Fruit fly (Drosophila melanogaster) whole organism, prepupa: ENCODE data around the gene wb.

Experiments
- Blimp-1 ChIP-seq: fragments of 200-800 bp; sonication (Bioruptor generic); optimal IDR thresholded peaks from 3 replicates; lab custom pipeline; 2017; ENCODE audit warnings: missing biosample characterization, missing genetic modification characterization, mild to moderate bottlenecking, moderate library complexity, missing genetic modification reagents
- CG10631 ChIP-seq: fragments of 200-800 bp; sonication (Bioruptor generic); optimal IDR thresholded peaks from 2 replicates; lab custom pipeline; 2016; ENCODE audit warnings: missing biosample characterization, missing genetic modification characterization
- CG10669 ChIP-seq: fragments of 200-800 bp; sonication (Bioruptor generic); optimal IDR thresholded peaks from 3 replicates; lab custom pipeline; 2018; ENCODE audit warnings: missing biosample characterization, mild to moderate bottlenecking, missing genetic modification characterization, moderate library complexity
- CG11762 ChIP-seq: fragments of 200-800 bp; sonication (Bioruptor generic); optimal IDR thresholded peaks from 3 replicates; lab custom pipeline; 2016; ENCODE audit warnings: missing biosample characterization, missing genetic modification characterization; ENCODE audit not compliant: insufficient read depth
- CG11902 ChIP-seq: fragments of 200-800 bp; sonication (Bioruptor generic); optimal IDR thresholded peaks from 3 replicates; lab custom pipeline; 2016; ENCODE audit warnings: missing biosample characterization, missing genetic modification characterization
- CG1621 ChIP-seq: fragments of 200-800 bp; sonication (Bioruptor generic); optimal IDR thresholded peaks from 3 replicates; lab custom pipeline; 2018; ENCODE audit warnings: missing biosample characterization, mild to moderate bottlenecking, missing genetic modification characterization
- CG16779 ChIP-seq: fragments of 200-800 bp; sonication (Bioruptor generic); optimal IDR thresholded peaks from 3 replicates; lab custom pipeline; 2017; ENCODE audit warnings: missing biosample characterization, mild to moderate bottlenecking, missing genetic modification characterization
- CG31627 ChIP-seq: fragments of 200-800 bp; sonication (Bioruptor generic); optimal IDR thresholded peaks from 3 replicates; lab custom pipeline; 2016; ENCODE audit warnings: missing biosample characterization, missing genetic modification characterization
- CG32006 ChIP-seq: fragments of 200-800 bp; sonication (Bioruptor generic); optimal IDR thresholded peaks from 3 replicates; lab custom pipeline; 2017; ENCODE audit warnings: missing biosample characterization, mild to moderate bottlenecking, missing genetic modification characterization
- CG34406 ChIP-seq: fragments of 200-800 bp; sonication (Bioruptor generic); optimal IDR thresholded peaks from 3 replicates; lab custom pipeline; 2016; ENCODE audit warnings: missing biosample characterization, missing genetic modification characterization
- CG3919 ChIP-seq: fragments of 200-800 bp; sonication (Bioruptor generic); optimal IDR thresholded peaks from 3 replicates; lab custom pipeline; 2016; ENCODE audit warnings: missing biosample characterization, missing genetic modification characterization
- CG4318 ChIP-seq: fragments of 200-800 bp; sonication (Bioruptor generic); optimal IDR thresholded peaks from 3 replicates; lab custom pipeline; 2017; ENCODE audit warnings: missing biosample characterization, mild to moderate bottlenecking, missing genetic modification characterization
- CG6163 ChIP-seq: fragments of 200-800 bp; sonication (Bioruptor generic); IDR thresholded peaks from 3 replicates; pipeline ENCODE4 v1.3.6; 2022; ENCODE audit warnings: missing biosample characterization, missing genetic modification characterization
- CG6276 ChIP-seq: fragments of 200-800 bp; sonication (Bioruptor generic); optimal IDR thresholded peaks from 2 replicates; lab custom pipeline; 2017; ENCODE audit warnings: missing biosample characterization, mild to moderate bottlenecking, missing genetic modification characterization
- CG6808 ChIP-seq: fragments of 200-800 bp; sonication (Bioruptor generic); optimal IDR thresholded peaks from 3 replicates; lab custom pipeline; 2017; ENCODE audit warnings: missing biosample characterization, missing genetic modification characterization, mild to moderate bottlenecking, moderate library complexity, missing genetic modification reagents
- CG6854 ChIP-seq: fragments of 200-800 bp; sonication (Bioruptor generic); optimal IDR thresholded peaks from 2 replicates; lab custom pipeline; 2017; ENCODE audit warnings: missing biosample characterization, mild to moderate bottlenecking, missing genetic modification characterization
- CG7368 ChIP-seq: fragments of 200-800 bp; sonication (Bioruptor generic); optimal IDR thresholded peaks from 3 replicates; lab custom pipeline; 2016; ENCODE audit warnings: missing biosample characterization, missing genetic modification characterization
- CG8119 ChIP-seq: fragments of 200-800 bp; sonication (Bioruptor generic); IDR thresholded peaks from 3 replicates; pipeline ENCODE4 v1.3.6; 2022; ENCODE audit warnings: missing biosample characterization, missing genetic modification characterization
- CG8319 ChIP-seq: fragments of 200-800 bp; sonication (Bioruptor generic); optimal IDR thresholded peaks from 3 replicates; lab custom pipeline; 2016; ENCODE audit warnings: missing biosample characterization, missing genetic modification characterization
- CG8632 ChIP-seq: fragments of 200-800 bp; sonication (Bioruptor generic); optimal IDR thresholded peaks from 3 replicates; lab custom pipeline; 2016; ENCODE audit warnings: missing biosample characterization, missing genetic modification characterization
- Eip75B ChIP-seq: fragments of 200-800 bp; sonication (Bioruptor generic); optimal IDR thresholded peaks from 3 replicates; lab custom pipeline; 2016; ENCODE audit warnings: missing biosample characterization, missing genetic modification characterization
- Eip78C ChIP-seq: fragments of 200-800 bp; sonication (Bioruptor generic); peaks from one replicate; lab custom pipeline; 2016; ENCODE audit warnings: missing biosample characterization, missing genetic modification characterization
- Eip93F ChIP-seq: fragments of 200-800 bp; sonication (Bioruptor generic); optimal IDR thresholded peaks from 2 replicates; lab custom pipeline; 2016; ENCODE audit warnings: missing biosample characterization, mild to moderate bottlenecking, missing genetic modification characterization
- Ets21C ChIP-seq: fragments of 200-800 bp; sonication (Bioruptor generic); optimal IDR thresholded peaks from 3 replicates; lab custom pipeline; 2016; ENCODE audit warnings: missing biosample characterization, missing genetic modification characterization
- Ets96B ChIP-seq: fragments of 200-800 bp; optimal IDR thresholded peaks from 2 replicates; lab custom pipeline; 2019; ENCODE audit warnings: missing biosample characterization, mild to moderate bottlenecking, missing genetic modification characterization, moderate library complexity
- Gug ChIP-seq: fragments of 200-800 bp; sonication (Bioruptor generic); IDR thresholded peaks from 2 replicates; pipeline ENCODE4 v1.3.6; 2022; ENCODE audit warnings: missing biosample characterization, missing genetic modification characterization
- Hr38 ChIP-seq: sonication (Bioruptor generic); optimal IDR thresholded peaks from 2 replicates; lab custom pipeline; 2016; ENCODE audit warnings: missing biosample characterization, missing genetic modification characterization
- Hr39 ChIP-seq: fragments of 200-800 bp; sonication (Bioruptor generic); optimal IDR thresholded peaks from 2 replicates; lab custom pipeline; 2016; ENCODE audit warnings: missing biosample characterization, missing genetic modification characterization
- Met ChIP-seq: fragments of 200-800 bp; sonication (Bioruptor generic); optimal IDR thresholded peaks from 3 replicates; lab custom pipeline; 2016; ENCODE audit warnings: missing biosample characterization, missing genetic modification characterization
- OdsH ChIP-seq: fragments of 200-800 bp; sonication (Bioruptor generic); optimal IDR thresholded peaks from 3 replicates; lab custom pipeline; 2016; ENCODE audit warnings: missing biosample characterization, missing genetic modification characterization
- Smox ChIP-seq: fragments of 200-800 bp; sonication (Bioruptor generic); optimal IDR thresholded peaks from 3 replicates; lab custom pipeline; 2016; ENCODE audit warnings: missing biosample characterization, missing genetic modification characterization
- Sox102F ChIP-seq: fragments of 200-800 bp; sonication (Bioruptor generic); optimal IDR thresholded peaks from 2 replicates; lab custom pipeline; 2016; ENCODE audit warnings: missing biosample characterization, mild to moderate bottlenecking, missing genetic modification characterization
- Sox14 ChIP-seq: fragments of 200-800 bp; sonication (Bioruptor generic); optimal IDR thresholded peaks from 3 replicates; lab custom pipeline; 2016; ENCODE audit warnings: missing biosample characterization, missing genetic modification characterization
- achi ChIP-seq: fragments of 200-800 bp; sonication (Bioruptor generic); optimal IDR thresholded peaks from 3 replicates; lab custom pipeline; 2016; ENCODE audit warnings: missing biosample characterization, missing genetic modification characterization
- acj6 ChIP-seq: fragments of 200-800 bp; sonication (Bioruptor generic); optimal IDR thresholded peaks from 3 replicates; lab custom pipeline; 2016; ENCODE audit warnings: missing biosample characterization, missing genetic modification characterization
- cyc ChIP-seq: fragments of 200-800 bp; sonication (Bioruptor generic); optimal IDR thresholded peaks from 3 replicates; lab custom pipeline; 2016; ENCODE audit warnings: missing biosample characterization, missing genetic modification characterization
- dac ChIP-seq: fragments of 200-800 bp; sonication (Bioruptor generic); optimal IDR thresholded peaks from 2 replicates; lab custom pipeline; 2017; ENCODE audit warnings: missing biosample characterization, mild to moderate bottlenecking, missing genetic modification characterization
- fd59A ChIP-seq: fragments of 200-800 bp; sonication (Bioruptor generic); optimal IDR thresholded peaks from 2 replicates; lab custom pipeline; 2017; ENCODE audit warnings: missing biosample characterization, mild to moderate bottlenecking, missing genetic modification characterization, missing genetic modification reagents
- fd85E ChIP-seq: fragments of 200-800 bp; sonication (Bioruptor generic); optimal IDR thresholded peaks from 3 replicates; lab custom pipeline; 2016; ENCODE audit warnings: missing biosample characterization, missing genetic modification characterization
- lz ChIP-seq: fragments of 200-800 bp; sonication (Bioruptor generic); optimal IDR thresholded peaks from 3 replicates; lab custom pipeline; 2016; ENCODE audit warnings: missing biosample characterization, missing genetic modification characterization
- net ChIP-seq: fragments of 200-800 bp; sonication (Bioruptor generic); optimal IDR thresholded peaks from 3 replicates; lab custom pipeline; 2016; ENCODE audit warnings: missing biosample characterization, missing genetic modification characterization
- pdm3 ChIP-seq: fragments of 200-800 bp; sonication (Bioruptor generic); optimal IDR thresholded peaks from 3 replicates; lab custom pipeline; 2016; ENCODE audit warnings: missing biosample characterization, missing genetic modification characterization
- salr ChIP-seq, 2 experiments: fragments of 200-800 bp; sonication (Bioruptor generic); optimal IDR thresholded peaks; 3 replicates each; lab custom pipeline; 2016 to 2018; ENCODE audit warnings: missing biosample characterization in 2 of 2, missing genetic modification characterization in 2 of 2, mild to moderate bottlenecking in 1 of 2
- ss ChIP-seq, 2 experiments: fragments of 200-800 bp; sonication (Bioruptor generic); optimal IDR thresholded peaks; 2 replicates in 1 of 2; 3 replicates in 1 of 2; lab custom pipeline; 2017 to 2018; ENCODE audit warnings: mild to moderate bottlenecking in 2 of 2, missing biosample characterization in 2 of 2, missing genetic modification characterization in 2 of 2, moderate library complexity in 1 of 2
- svp ChIP-seq: fragments of 200-800 bp; sonication (Bioruptor generic); peaks from one replicate; lab custom pipeline; 2016; ENCODE audit warnings: missing biosample characterization, missing genetic modification characterization
- topi ChIP-seq: fragments of 200-800 bp; sonication (Bioruptor generic); optimal IDR thresholded peaks from 3 replicates; lab custom pipeline; 2016; ENCODE audit warnings: missing biosample characterization, missing genetic modification characterization
- vri ChIP-seq: fragments of 200-800 bp; sonication (Bioruptor generic); optimal IDR thresholded peaks from 3 replicates; lab custom pipeline; 2016; ENCODE audit warnings: missing biosample characterization, mild to moderate bottlenecking, missing genetic modification characterization

The wb gene

dm6 chr2L:14226694-14227093 is 36.1 kb upstream of the wb start:
- no peak for TF ChIP-seq CG10631 (GFP tag; lab: Kevin White, UChicago)
- no peak for TF ChIP-seq CG4318 (GFP tag; lab: Kevin White, UChicago)
- TF ChIP-seq Hr38 (GFP tag; lab: Kevin White, UChicago): no peak
- TF ChIP-seq vri (GFP tag; lab: Kevin White, UChicago): no peak
- TF ChIP-seq Ets21C (GFP tag; lab: Kevin White, UChicago): no peak
- no peak for TF ChIP-seq Ets96B (tag; lab: Kevin White, UChicago)
- peak; percentile 23 for TF ChIP-seq OdsH (GFP tag; lab: Kevin White, UChicago)
- peak; percentile 48 for TF ChIP-seq Sox14
- TF ChIP-seq salr (GFP tag; optimal IDR thresholded peaks at IDR 0.05; lab: Kevin White, UChicago): no peak
- TF ChIP-seq CG8119: peak; percentile 52; the same call in 2 of the 3 replicates
- peak; percentile 59 for TF ChIP-seq Eip78C (GFP tag; lab: Kevin White, UChicago)
- TF ChIP-seq ss (GFP tag; optimal IDR thresholded peaks at IDR 0.05; lab: Kevin White, UChicago): no peak
- no peak for TF ChIP-seq CG1621 (tag; lab: Kevin White, UChicago)
- TF ChIP-seq Smox (GFP tag; lab: Kevin White, UChicago): peak; percentile 2
- peak; percentile 23 for TF ChIP-seq Blimp-1
- TF ChIP-seq CG31627 (GFP tag; lab: Kevin White, UChicago): no peak
- TF ChIP-seq fd85E (GFP tag; lab: Kevin White, UChicago): no peak
- TF ChIP-seq svp (GFP tag; lab: Kevin White, UChicago): no peak
- TF ChIP-seq dac (GFP tag; lab: Kevin White, UChicago): no peak
- peak; percentile 40 for TF ChIP-seq achi (GFP tag; lab: Kevin White, UChicago)
- TF ChIP-seq CG6808 (GFP tag; lab: Kevin White, UChicago): peak; percentile 31
- peak; percentile 17 for TF ChIP-seq pdm3 (GFP tag; lab: Kevin White, UChicago)
- TF ChIP-seq CG8319 (GFP tag; lab: Kevin White, UChicago): no peak
- TF ChIP-seq net (GFP tag; lab: Kevin White, UChicago): peak; percentile 11
- TF ChIP-seq acj6 (GFP tag; lab: Kevin White, UChicago): no peak
- TF ChIP-seq CG7368: peak; percentile 24
- no peak for TF ChIP-seq CG32006 (GFP tag; lab: Kevin White, UChicago)
- no peak for TF ChIP-seq CG6276 (GFP tag; lab: Kevin White, UChicago)
- no peak for TF ChIP-seq Hr39 (GFP tag; lab: Kevin White, UChicago)
- TF ChIP-seq CG3919 (GFP tag; lab: Kevin White, UChicago): peak; percentile 23
- TF ChIP-seq cyc (GFP tag; lab: Kevin White, UChicago): no peak
- peak; percentile 20 for TF ChIP-seq Met
- TF ChIP-seq CG10669 (GFP tag; lab: Kevin White, UChicago): no peak
- TF ChIP-seq CG6163 (GFP tag; lab: Robert Waterston, UW): peak; percentile 78; the same call in 2 of the 3 replicates
- peak; percentile 15 for TF ChIP-seq CG11762
- no peak for TF ChIP-seq lz (GFP tag; lab: Kevin White, UChicago)
- no peak for TF ChIP-seq Gug (GFP tag; lab: Robert Waterston, UW)
- TF ChIP-seq fd59A (GFP tag; lab: Kevin White, UChicago): no peak
- TF ChIP-seq topi (GFP tag; lab: Kevin White, UChicago): peak; percentile 26
- no peak for TF ChIP-seq CG16779
- peak; percentile 48 for TF ChIP-seq CG6854 (GFP tag; lab: Kevin White, UChicago)
- TF ChIP-seq Eip75B (GFP tag; lab: Kevin White, UChicago): no peak
- no peak for TF ChIP-seq CG11902 (GFP tag; lab: Kevin White, UChicago)
- peak; percentile 53 for TF ChIP-seq CG34406 (GFP tag; lab: Kevin White, UChicago)
- TF ChIP-seq CG8632 (GFP tag; lab: Kevin White, UChicago): peak; percentile 31
- peak; percentile 58 for TF ChIP-seq Sox102F (GFP tag; lab: Kevin White, UChicago)
- TF ChIP-seq Eip93F (GFP tag; lab: Kevin White, UChicago): peak; percentile 67
- TF ChIP-seq, all 60 proteins: peak for 21
